Worm (Caenorhabditis elegans) whole organism, late embryonic: Measurements from ENCODE around the gene Y39E4B.10.

Experiments used
- K02D7.2 ChIP-seq: sonication (generic microtip); optimal IDR thresholded peaks from 2 replicates; lab custom pipeline; 2017; ENCODE audit warnings: mild to moderate bottlenecking, missing genetic modification characterization, missing compliant biosample characterization
- T23F11.4 ChIP-seq: fragments of 200-800 bp; sonication (Bioruptor generic); optimal IDR thresholded peaks from 2 replicates; lab custom pipeline; 2018; ENCODE audit warnings: mild to moderate bottlenecking, missing genetic modification characterization, missing compliant biosample characterization
- ceh-9 ChIP-seq: sonication (generic microtip); optimal IDR thresholded peaks from 2 replicates; lab custom pipeline; 2016; ENCODE audit warnings: mild to moderate bottlenecking, missing genetic modification characterization, inconsistent platforms, missing compliant biosample characterization
- dve-1 ChIP-seq: sonication (generic microtip); optimal IDR thresholded peaks from 2 replicates; lab custom pipeline; 2017; ENCODE audit warnings: antibody characterized with exemption, mild to moderate bottlenecking, missing genetic modification characterization, missing compliant biosample characterization
- elt-2 ChIP-seq: sonication (generic microtip); optimal IDR thresholded peaks from 2 replicates; lab custom pipeline; 2016; ENCODE audit warnings: missing genetic modification reagents, missing genetic modification characterization, missing compliant biosample characterization
- hlh-30 ChIP-seq: sonication (generic microtip); optimal IDR thresholded peaks from 2 replicates; lab custom pipeline; 2017; ENCODE audit warnings: antibody characterized with exemption, missing genetic modification characterization, missing compliant biosample characterization; ENCODE audit not compliant: insufficient read depth
- pag-3 ChIP-seq: sonication (generic microtip); optimal IDR thresholded peaks from 2 replicates; lab custom pipeline; 2016; ENCODE audit warnings: missing compliant biosample characterization, missing genetic modification characterization, borderline replicate concordance
- unc-3 ChIP-seq, 2 experiments: fragments of 200-800 bp in 1 of 2; sonication (Bioruptor generic) in 1 of 2; sonication (generic microtip) in 1 of 2; conservative IDR thresholded peaks in 1 of 2; optimal IDR thresholded peaks in 1 of 2; 2 replicates each; pipeline versions ENCODE4 v1.3.6 to Lab custom; 2016 to 2022; ENCODE audit warnings: missing compliant biosample characterization in 2 of 2, missing genetic modification characterization in 2 of 2, missing genetic modification reagents in 1 of 2

DNA sequence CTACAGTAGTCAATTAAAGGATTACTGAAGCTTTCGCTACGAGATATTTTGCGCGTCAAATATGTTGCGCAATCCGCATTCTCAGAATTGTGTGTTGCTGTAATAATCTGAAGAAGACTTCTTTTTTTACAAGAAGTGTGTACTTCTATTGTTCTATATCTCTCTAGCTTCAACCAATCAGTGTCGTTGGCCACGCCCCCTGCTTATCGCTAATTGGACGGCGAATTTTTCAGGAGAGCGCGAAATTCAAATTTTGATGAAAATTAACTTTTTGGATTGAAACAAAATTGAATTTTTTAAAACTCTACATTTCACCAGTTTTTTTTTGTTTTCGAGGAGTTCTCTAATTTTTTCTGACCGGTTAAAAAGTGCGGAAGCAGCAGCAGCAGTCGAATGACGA lies 24.2 kb upstream of the Y39E4B.10 start:
- no peak for TF ChIP-seq pag-3 (tag; lab: Kevin White, UChicago)
- TF ChIP-seq hlh-30 (tag; lab: Kevin White, UChicago) = no peak
- no peak for TF ChIP-seq dve-1
- TF ChIP-seq elt-2 (tag; lab: Kevin White, UChicago) = no peak
- TF ChIP-seq K02D7.2 (tag; lab: Kevin White, UChicago) = no peak
- TF ChIP-seq unc-3 (GFP tag; conservative IDR thresholded peaks at IDR 0.05; lab: Robert Waterston, UW) = no peak
- TF ChIP-seq unc-3 (tag; optimal IDR thresholded peaks at IDR 0.05; lab: Kevin White, UChicago) = no peak
- TF ChIP-seq T23F11.4 (GFP tag; lab: Kevin White, UChicago) = no peak
- TF ChIP-seq ceh-9 (tag; lab: Kevin White, UChicago) = no peak
